Worm (Caenorhabditis elegans): ENCODE results near the gene T24C2.3.

ce11 chrX:14593206-14593605, 49.9 kb downstream of the T24C2.3 start:
- no peak for TF ChIP-seq F57A8.1 (GFP tag; optimal IDR thresholded peaks at IDR 0.05)
- no peak for TF ChIP-seq dpff-1 (tag; optimal IDR thresholded peaks at IDR 0.05)
- no peak for TF ChIP-seq B0261.1 (tag; optimal IDR thresholded peaks at IDR 0.05)

Measured in whole organism, young adult.